Worm (Caenorhabditis elegans) whole organism, L1 larva: ENCODE data around the gene F54D5.15.

Source experiments
- C16A3.4 ChIP-seq: fragments of 150-350 bp; optimal IDR thresholded peaks from 2 replicates; lab custom pipeline; 2014; ENCODE audit warnings: missing biosample characterization, missing genetic modification characterization
- F16B12.6 ChIP-seq: fragments of 150-350 bp; optimal IDR thresholded peaks from 2 replicates; lab custom pipeline; 2014; ENCODE audit warnings: missing biosample characterization, missing genetic modification characterization
- Y116A8C.19 ChIP-seq: sonication (generic microtip); optimal IDR thresholded peaks from 2 replicates; lab custom pipeline; 2016; ENCODE audit warnings: missing compliant biosample characterization, missing genetic modification characterization, borderline replicate concordance
- aha-1 ChIP-seq: fragments of 150-350 bp; optimal IDR thresholded peaks from 2 replicates; lab custom pipeline; 2014; ENCODE audit warnings: missing biosample characterization, missing genetic modification characterization
- alr-1 ChIP-seq: fragments of 200-800 bp; sonication (Bioruptor generic); optimal IDR thresholded peaks from 2 replicates; lab custom pipeline; 2018; ENCODE audit warnings: borderline replicate concordance, mild to moderate bottlenecking, missing genetic modification characterization, missing compliant biosample characterization
- aly-2 ChIP-seq: fragments of 150-350 bp; optimal IDR thresholded peaks from 2 replicates; lab custom pipeline; 2014; ENCODE audit warnings: missing biosample characterization, missing genetic modification characterization
- ama-1 ChIP-seq: fragments of 150-350 bp; optimal IDR thresholded peaks from 2 replicates; lab custom pipeline; 2014
- ceh-63 ChIP-seq: fragments of 200-800 bp; sonication (Bioruptor generic); optimal IDR thresholded peaks from 2 replicates; lab custom pipeline; 2018; ENCODE audit warnings: mild to moderate bottlenecking, missing genetic modification characterization, missing compliant biosample characterization
- ceh-88 ChIP-seq: fragments of 200-800 bp; sonication (Bioruptor generic); IDR thresholded peaks from 2 replicates; pipeline ENCODE4 v1.3.6; 2022; ENCODE audit warnings: missing genetic modification characterization, missing compliant biosample characterization
- ceh-90 ChIP-seq: sonication (generic microtip); optimal IDR thresholded peaks from 2 replicates; lab custom pipeline; 2016; ENCODE audit warnings: missing genetic modification characterization, missing compliant biosample characterization
- dpl-1 ChIP-seq, 3 experiments: fragments of 150-350 bp in 2 of 3; sonication (generic microtip) in 1 of 3; optimal IDR thresholded peaks; 2 replicates each; lab custom pipeline; 2014 to 2017; ENCODE audit warnings: missing biosample characterization in 3 of 3, missing genetic modification characterization in 3 of 3, missing genetic modification reagents in 3 of 3
- dsc-1 ChIP-seq: sonication (generic microtip); optimal IDR thresholded peaks from 2 replicates; lab custom pipeline; 2016; ENCODE audit warnings: mild to moderate bottlenecking, missing genetic modification characterization, missing compliant biosample characterization
- efl-1 ChIP-seq, 4 experiments: fragments of 150-350 bp; optimal IDR thresholded peaks in 3 of 4; peaks in 1 of 4; 1 replicate in 1 of 4; 2 replicates in 3 of 4; lab custom pipeline; 2014; ENCODE audit warnings: missing biosample characterization in 2 of 4, missing genetic modification characterization in 2 of 4, missing genetic modification reagents in 2 of 4
- efl-3 ChIP-seq: fragments of 200-800 bp; sonication (Bioruptor generic); optimal IDR thresholded peaks from 2 replicates; lab custom pipeline; 2018; ENCODE audit warnings: mild to moderate bottlenecking, missing genetic modification characterization, missing compliant biosample characterization
- egl-13 ChIP-seq: sonication (generic microtip); optimal IDR thresholded peaks from 2 replicates; lab custom pipeline; 2016; ENCODE audit warnings: missing genotype, missing genetic modification reagents, missing genetic modification characterization, missing compliant biosample characterization
- elt-3 ChIP-seq, 6 experiments: fragments of 150-350 bp in 1 of 6; sonication (generic microtip); optimal IDR thresholded peaks; 2 replicates each; lab custom pipeline; 2017 to 2018; ENCODE audit warnings: missing biosample characterization in 6 of 6, missing genetic modification characterization in 6 of 6, inconsistent platforms in 1 of 6
- fkh-10 ChIP-seq: sonication (generic microtip); optimal IDR thresholded peaks from 2 replicates; lab custom pipeline; 2017; ENCODE audit warnings: missing biosample characterization, missing genetic modification reagents, missing genetic modification characterization
- fos-1 ChIP-seq: fragments of 150-350 bp; optimal IDR thresholded peaks from 2 replicates; lab custom pipeline; 2014; ENCODE audit warnings: missing biosample characterization, missing genetic modification characterization
- grh-1 ChIP-seq: fragments of 200-800 bp; sonication (Bioruptor generic); IDR thresholded peaks from 2 replicates; pipeline ENCODE4 v1.3.6; 2022; ENCODE audit warnings: missing genetic modification reagents, missing genetic modification characterization, missing compliant biosample characterization
- hlh-17 ChIP-seq: fragments of 200-800 bp; sonication (Bioruptor generic); optimal IDR thresholded peaks from 2 replicates; lab custom pipeline; 2018; ENCODE audit warnings: missing genetic modification characterization, mild to moderate bottlenecking, missing compliant biosample characterization, moderate library complexity, borderline replicate concordance
- hlh-4 ChIP-seq: sonication (generic microtip); optimal IDR thresholded peaks from 2 replicates; lab custom pipeline; 2016; ENCODE audit warnings: mild to moderate bottlenecking, missing genetic modification characterization, missing compliant biosample characterization
- hpl-2 ChIP-seq: fragments of 150-350 bp; optimal IDR thresholded peaks from 2 replicates; lab custom pipeline; 2014; ENCODE audit warnings: missing biosample characterization, missing genetic modification reagents, missing genetic modification characterization
- irx-1 ChIP-seq: sonication (generic microtip); optimal IDR thresholded peaks from 2 replicates; lab custom pipeline; 2016; ENCODE audit warnings: missing genetic modification characterization, missing compliant biosample characterization
- isw-1 ChIP-seq: fragments of 200-800 bp; sonication (Bioruptor generic); IDR thresholded peaks from 2 replicates; pipeline ENCODE4 v1.3.6; 2022; ENCODE audit warnings: missing genetic modification characterization, missing compliant biosample characterization
- lin-15B ChIP-seq: fragments of 150-350 bp; sonication (generic microtip); optimal IDR thresholded peaks from 3 replicates; lab custom pipeline; 2014; ENCODE audit warnings: missing biosample characterization, missing genetic modification characterization
- lin-39 ChIP-seq: fragments of 150-350 bp; optimal IDR thresholded peaks from 2 replicates; lab custom pipeline; 2014; ENCODE audit warnings: missing biosample characterization, missing genetic modification reagents, missing genetic modification characterization
- lir-3 ChIP-seq: sonication (generic microtip); optimal IDR thresholded peaks from 2 replicates; lab custom pipeline; 2016; ENCODE audit warnings: mild to moderate bottlenecking, missing genetic modification characterization, moderate library complexity, missing compliant biosample characterization; ENCODE audit not compliant: poor library complexity
- lsy-2 ChIP-seq, 2 experiments: fragments of 150-350 bp; optimal IDR thresholded peaks; 2 replicates each; lab custom pipeline; 2014; ENCODE audit warnings: missing biosample characterization in 2 of 2, missing genetic modification characterization in 2 of 2
- mdl-1 ChIP-seq, 2 experiments: fragments of 150-350 bp; optimal IDR thresholded peaks; 2 replicates each; lab custom pipeline; 2014 to 2017; ENCODE audit warnings: missing biosample characterization in 2 of 2, missing genetic modification characterization in 2 of 2, inconsistent platforms in 1 of 2
- mep-1 ChIP-seq: fragments of 150-350 bp; optimal IDR thresholded peaks from 2 replicates; lab custom pipeline; 2014; ENCODE audit warnings: missing biosample characterization, missing genetic modification characterization
- nhr-19 ChIP-seq: fragments of 200-800 bp; sonication (Bioruptor generic); conservative IDR thresholded peaks from 2 replicates; pipeline ENCODE4 v1.3.6; 2022; ENCODE audit warnings: missing genetic modification characterization, missing compliant biosample characterization
- nhr-237 ChIP-seq: fragments of 150-350 bp; optimal IDR thresholded peaks from 2 replicates; lab custom pipeline; 2014; ENCODE audit warnings: missing biosample characterization, missing genetic modification characterization
- nhr-76 ChIP-seq: sonication (generic microtip); optimal IDR thresholded peaks from 2 replicates; lab custom pipeline; 2017; ENCODE audit warnings: missing biosample characterization, missing genetic modification characterization
- nhr-84 ChIP-seq: sonication (generic microtip); optimal IDR thresholded peaks from 2 replicates; lab custom pipeline; 2017; ENCODE audit warnings: missing biosample characterization, missing genetic modification characterization
- nhr-85 ChIP-seq: sonication (generic microtip); peaks from one replicate; lab custom pipeline; 2016; ENCODE audit warnings: missing genetic modification characterization, inconsistent platforms, missing compliant biosample characterization
- nhr-90 ChIP-seq: sonication (generic microtip); optimal IDR thresholded peaks from 2 replicates; lab custom pipeline; 2016; ENCODE audit warnings: mild to moderate bottlenecking, missing genetic modification characterization, missing compliant biosample characterization; ENCODE audit not compliant: poor library complexity
- pag-3 ChIP-seq: sonication (generic microtip); optimal IDR thresholded peaks from 2 replicates; lab custom pipeline; 2017; ENCODE audit warnings: missing genetic modification characterization, mild to moderate bottlenecking, missing compliant biosample characterization, antibody characterized with exemption, borderline replicate concordance; ENCODE audit not compliant: insufficient read depth
- pax-3 ChIP-seq: fragments of 200-800 bp; sonication (Bioruptor generic); optimal IDR thresholded peaks from 2 replicates; lab custom pipeline; 2018; ENCODE audit warnings: mild to moderate bottlenecking, missing genetic modification characterization, moderate library complexity, missing compliant biosample characterization
- pqm-1 ChIP-seq: sonication (generic microtip); optimal IDR thresholded peaks from 3 replicates; lab custom pipeline; 2017; ENCODE audit warnings: missing biosample characterization, missing genetic modification characterization
- rnt-1 ChIP-seq: sonication (generic microtip); optimal IDR thresholded peaks from 2 replicates; lab custom pipeline; 2016; ENCODE audit warnings: mild to moderate bottlenecking, missing genetic modification characterization, moderate library complexity, missing compliant biosample characterization
- skn-1 ChIP-seq: fragments of 150-350 bp; optimal IDR thresholded peaks from 2 replicates; lab custom pipeline; 2014; ENCODE audit warnings: missing biosample characterization, missing genetic modification characterization
- snpc-4 ChIP-seq: fragments of 150-350 bp; optimal IDR thresholded peaks from 2 replicates; lab custom pipeline; 2014; ENCODE audit warnings: missing biosample characterization, missing genetic modification characterization
- swsn-7 ChIP-seq: sonication (generic microtip); optimal IDR thresholded peaks from 2 replicates; lab custom pipeline; 2016; ENCODE audit warnings: missing genetic modification characterization, missing compliant biosample characterization
- unc-62 ChIP-seq: fragments of 150-350 bp; optimal IDR thresholded peaks from 2 replicates; lab custom pipeline; 2014; ENCODE audit warnings: missing biosample characterization, missing genetic modification reagents, missing genetic modification characterization
- unc-86 ChIP-seq: sonication (generic microtip); optimal IDR thresholded peaks from 2 replicates; lab custom pipeline; 2016; ENCODE audit warnings: missing genetic modification characterization, missing compliant biosample characterization
- xbp-1 ChIP-seq: sonication (generic microtip); optimal IDR thresholded peaks from 2 replicates; lab custom pipeline; 2016; ENCODE audit warnings: missing genetic modification characterization, missing compliant biosample characterization
- zip-4 ChIP-seq: fragments of 200-800 bp; sonication (Bioruptor generic); optimal IDR thresholded peaks from 2 replicates; lab custom pipeline; 2018; ENCODE audit warnings: mild to moderate bottlenecking, missing genetic modification characterization, moderate library complexity, missing compliant biosample characterization
- ztf-11 ChIP-seq, 2 experiments: sonication (generic microtip); optimal IDR thresholded peaks; 2 replicates each; lab custom pipeline; 2016 to 2017; ENCODE audit warnings: missing genetic modification characterization in 2 of 2, missing biosample characterization in 1 of 2, missing compliant biosample characterization in 1 of 2

F54D5.15 gene

ce11 chrII:11588304-11588703 lies 24.3 kb upstream of the F54D5.15 start:
- TF ChIP-seq lin-15B (tag; lab: Kevin White, UChicago), result no peak
- no peak for TF ChIP-seq efl-1 (optimal IDR thresholded peaks at IDR 0.05; lab: Kevin White, UChicago)
- TF ChIP-seq efl-1 (GFP tag; optimal IDR thresholded peaks at IDR 0.05 in 1 of 2; lab: Kevin White, UChicago), result peak in 1 of 2 experiments; percentile 51

ce11 chrII:11582698-11583097 lies 18.7 kb upstream of the F54D5.15 start, which contains the start of gene ints-7:
TSS of gene ints-7 (plus strand) at chrII:11582849.
- no peak for TF ChIP-seq ceh-90
- no peak for TF ChIP-seq efl-3
- TF ChIP-seq lsy-2 (tag; optimal IDR thresholded peaks at IDR 0.05; lab: Kevin White, UChicago), result no peak
- no peak for TF ChIP-seq zip-4 (GFP tag; lab: Kevin White, UChicago)
- TF ChIP-seq snpc-4 (tag; lab: Kevin White, UChicago), result no peak
- no peak for TF ChIP-seq skn-1 (tag; lab: Kevin White, UChicago)
- no peak for TF ChIP-seq aly-2
- no peak for TF ChIP-seq hlh-4 (tag; lab: Kevin White, UChicago)
- TF ChIP-seq fkh-10 (GFP tag; lab: Kevin White, UChicago), result no peak
- TF ChIP-seq nhr-76 (tag; lab: Kevin White, UChicago), result no peak
- TF ChIP-seq egl-13 (tag; lab: Kevin White, UChicago), result no peak
- TF ChIP-seq nhr-237, result no peak
- TF ChIP-seq nhr-90 (tag; lab: Kevin White, UChicago), result no peak
- TF ChIP-seq hpl-2 (GFP tag; lab: Kevin White, UChicago), result no peak
- TF ChIP-seq rnt-1, result no peak
- no peak for TF ChIP-seq swsn-7 (tag; lab: Kevin White, UChicago)
- no peak for TF ChIP-seq aha-1 (tag; lab: Kevin White, UChicago)
- TF ChIP-seq isw-1, result no peak
- no peak for TF ChIP-seq alr-1 (tag; lab: Kevin White, UChicago)
- no peak for TF ChIP-seq pqm-1 (tag; lab: Kevin White, UChicago)

DNA sequence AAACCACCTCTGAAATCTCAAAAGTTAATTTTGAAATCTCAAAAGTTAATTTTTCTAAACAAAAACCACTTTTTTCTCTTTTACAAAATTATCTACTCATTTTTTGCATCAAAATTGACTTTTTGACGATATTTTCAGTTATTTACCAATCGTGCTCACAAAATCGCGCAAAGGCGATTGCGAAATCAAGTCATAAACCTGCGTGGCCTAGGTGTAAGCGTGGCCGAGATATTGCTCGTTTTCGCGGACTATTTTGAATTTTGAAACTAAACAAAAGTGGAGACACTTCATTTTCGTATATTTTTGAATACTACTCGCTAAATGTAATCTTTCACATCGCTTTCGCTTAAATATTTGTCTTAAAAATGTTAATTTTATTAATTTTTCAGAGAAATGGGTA lies 14.3 kb upstream of the F54D5.15 start, which contains the start of gene smc-6:
Gene smc-6, plus strand, starts transcription at position 390 of the 400 bp plus-strand sequence.
- TF ChIP-seq lir-3, result peak; percentile 33
- TF ChIP-seq lin-39 (tag; lab: Kevin White, UChicago), result no peak
- TF ChIP-seq unc-62 (GFP tag; lab: Kevin White, UChicago), result no peak
- TF ChIP-seq dpl-1 (GFP tag; optimal IDR thresholded peaks at IDR 0.05; lab: Kevin White, UChicago), result peak; percentile 57 to 82 (median 74)
- no peak for TF ChIP-seq ztf-11 (tag; optimal IDR thresholded peaks at IDR 0.05; lab: Kevin White, UChicago)
- TF ChIP-seq grh-1, result no peak
- TF ChIP-seq F16B12.6, result no peak
- peak; percentile 47 for TF ChIP-seq lin-15B (tag; lab: Kevin White, UChicago)
- TF ChIP-seq nhr-19 (GFP tag; lab: Robert Waterston, UW), result no peak
- no peak for TF ChIP-seq ceh-88 (GFP tag; lab: Robert Waterston, UW)
- no peak for TF ChIP-seq pax-3 (tag; lab: Kevin White, UChicago)
- TF ChIP-seq pqm-1 (tag; lab: Kevin White, UChicago), result no peak
- no peak for TF ChIP-seq ama-1
- no peak for TF ChIP-seq aha-1 (tag; lab: Kevin White, UChicago)
- TF ChIP-seq elt-3 (tag; optimal IDR thresholded peaks at IDR 0.05; lab: Kevin White, UChicago), result no peak
- peak; percentile 43 for TF ChIP-seq mep-1 (tag; lab: Kevin White, UChicago)
- peak; percentile 4 for TF ChIP-seq C16A3.4 (tag; lab: Kevin White, UChicago)
- TF ChIP-seq xbp-1 (tag; lab: Kevin White, UChicago), result no peak
- no peak for TF ChIP-seq efl-3
- TF ChIP-seq fos-1, result no peak
- no peak for TF ChIP-seq nhr-85 (tag; lab: Kevin White, UChicago)
- TF ChIP-seq mdl-1 (tag; optimal IDR thresholded peaks at IDR 0.05; lab: Kevin White, UChicago), result peak in 1 of 2 experiments; percentile 19
- peak; percentile 42 for TF ChIP-seq rnt-1
- no peak for TF ChIP-seq fkh-10 (GFP tag; lab: Kevin White, UChicago)
- TF ChIP-seq dsc-1 (tag; lab: Kevin White, UChicago), result no peak
- TF ChIP-seq unc-86 (tag; lab: Kevin White, UChicago), result no peak
- peak; percentile 90 for TF ChIP-seq zip-4 (GFP tag; lab: Kevin White, UChicago)
- no peak for TF ChIP-seq pag-3 (tag; lab: Kevin White, UChicago)
- no peak for TF ChIP-seq ceh-63
- no peak for TF ChIP-seq hlh-17 (GFP tag; lab: Kevin White, UChicago)
- TF ChIP-seq Y116A8C.19 (tag; lab: Kevin White, UChicago), result no peak
- no peak for TF ChIP-seq hpl-2 (GFP tag; lab: Kevin White, UChicago)
- TF ChIP-seq ceh-90, result peak; percentile 49
- TF ChIP-seq nhr-84 (tag; lab: Kevin White, UChicago), result no peak
- TF ChIP-seq irx-1 (tag; lab: Kevin White, UChicago), result no peak
- TF ChIP-seq lsy-2 (tag; optimal IDR thresholded peaks at IDR 0.05; lab: Kevin White, UChicago), result peak in 1 of 2 experiments; percentile 70
